Worm (Caenorhabditis elegans) whole organism, midembryonic: ENCODE measurements around the gene mlt-11.

Source experiments
- T22C8.4 ChIP-seq: fragments of 200-800 bp; sonication (Bioruptor generic); IDR thresholded peaks from 2 replicates; pipeline ENCODE4 v1.3.6; 2022; ENCODE audit warnings: missing genetic modification characterization, missing compliant biosample characterization
- cog-1 ChIP-seq: sonication (generic microtip); optimal IDR thresholded peaks from 2 replicates; lab custom pipeline; 2016; ENCODE audit warnings: missing genetic modification characterization, missing compliant biosample characterization
- flt-1 ChIP-seq: fragments of 200-800 bp; sonication (Bioruptor generic); IDR thresholded peaks from 2 replicates; pipeline ENCODE4 v1.3.6; 2022; ENCODE audit warnings: missing genetic modification characterization, missing compliant biosample characterization
- ref-1 ChIP-seq: fragments of 200-800 bp; sonication (Bioruptor generic); conservative IDR thresholded peaks from 2 replicates; pipeline ENCODE4 v1.3.6; 2022; ENCODE audit warnings: missing genetic modification reagents, missing genetic modification characterization, missing compliant biosample characterization
- ztf-23 ChIP-seq: fragments of 200-800 bp; sonication (Bioruptor generic); IDR thresholded peaks from 2 replicates; pipeline ENCODE4 v1.3.6; 2022; ENCODE audit warnings: missing genetic modification reagents, missing genetic modification characterization, missing compliant biosample characterization

DNA sequence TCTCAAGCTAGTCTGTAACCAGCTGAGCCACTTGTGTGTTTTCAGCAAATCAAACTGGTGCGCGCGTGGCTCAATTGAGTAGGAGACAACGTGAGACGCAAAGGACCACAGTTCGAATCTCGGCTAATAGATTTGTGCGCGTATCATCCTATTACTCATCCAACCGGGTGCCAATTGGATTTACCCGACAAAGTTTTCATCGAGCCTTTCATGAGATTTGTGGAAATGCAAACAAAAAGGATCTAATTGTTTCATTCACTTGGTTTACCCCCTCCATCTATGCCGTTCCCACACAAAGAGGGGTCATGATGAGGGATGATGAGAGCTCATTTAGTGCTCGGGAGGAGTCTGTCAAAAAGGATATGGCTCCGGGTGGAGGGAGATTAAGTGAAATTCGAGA lies 11.8 kb upstream of the mlt-11 start:
- TF ChIP-seq flt-1 (GFP tag; lab: Robert Waterston, UW), result no peak
- no peak for TF ChIP-seq cog-1
- TF ChIP-seq T22C8.4 (GFP tag; lab: Robert Waterston, UW), result no peak
- no peak for TF ChIP-seq ztf-23 (GFP tag; lab: Robert Waterston, UW)
- no peak for TF ChIP-seq ref-1 (GFP tag; lab: Robert Waterston, UW)
